Fruit fly (Drosophila melanogaster) whole organism, embryonic: Measurements from ENCODE around the gene nmo.

ENCODE experiments used
- ATbp ChIP-seq: fragments of 200-800 bp; sonication (Bioruptor generic); optimal IDR thresholded peaks from 2 replicates; lab custom pipeline; 2017; ENCODE audit warnings: missing biosample characterization, mild to moderate bottlenecking, missing genetic modification characterization, missing genetic modification reagents
- Ada2b ChIP-seq: fragments of 200-800 bp; sonication (Bioruptor generic); IDR thresholded peaks from 2 replicates; pipeline ENCODE4 v1.3.6; 2022; ENCODE audit warnings: missing biosample characterization, missing genetic modification characterization
- Adf1 ChIP-seq: fragments of 200-800 bp; sonication (Bioruptor generic); IDR thresholded peaks from 2 replicates; pipeline ENCODE4 v1.3.6; 2022; ENCODE audit warnings: missing biosample characterization, missing genetic modification characterization
- Aef1 ChIP-seq: fragments of 200-800 bp; sonication (Bioruptor generic); IDR thresholded peaks from 3 replicates; pipeline ENCODE4 v1.3.6; 2022; ENCODE audit warnings: missing biosample characterization, missing genetic modification characterization
- Bgb ChIP-seq: fragments of 200-800 bp; sonication (Bioruptor generic); IDR thresholded peaks from 2 replicates; pipeline ENCODE4 v1.3.6; 2022; ENCODE audit warnings: missing biosample characterization, missing genetic modification characterization; ENCODE audit not compliant: partially characterized antibody
- CG11247 ChIP-seq: fragments of 200-800 bp; sonication (Bioruptor generic); IDR thresholded peaks from 2 replicates; pipeline ENCODE4 v1.3.6; 2022; ENCODE audit warnings: missing biosample characterization, missing genetic modification characterization
- CG11504 ChIP-seq: fragments of 200-800 bp; sonication (Bioruptor generic); optimal IDR thresholded peaks from 3 replicates; lab custom pipeline; 2019; ENCODE audit warnings: missing biosample characterization, mild to moderate bottlenecking, missing genetic modification characterization, moderate library complexity
- CG12071 ChIP-seq: fragments of 200-800 bp; sonication (Bioruptor generic); optimal IDR thresholded peaks from 3 replicates; lab custom pipeline; 2018; ENCODE audit warnings: missing biosample characterization, mild to moderate bottlenecking, missing genetic modification characterization
- CG12104 ChIP-seq: fragments of 200-800 bp; sonication (Bioruptor generic); optimal IDR thresholded peaks from 3 replicates; lab custom pipeline; 2016; ENCODE audit warnings: missing biosample characterization, missing genetic modification characterization
- CG13123 ChIP-seq: fragments of 200-800 bp; sonication (Bioruptor generic); optimal IDR thresholded peaks from 2 replicates; lab custom pipeline; 2016; ENCODE audit warnings: missing biosample characterization, missing genetic modification characterization
- CG13424 ChIP-seq: fragments of 200-800 bp; sonication (Bioruptor generic); optimal IDR thresholded peaks from 2 replicates; lab custom pipeline; 2019; ENCODE audit warnings: missing biosample characterization, mild to moderate bottlenecking, missing genetic modification characterization, moderate library complexity
- CG1529 ChIP-seq: fragments of 200-800 bp; sonication (Bioruptor generic); optimal IDR thresholded peaks from 3 replicates; lab custom pipeline; 2018; ENCODE audit warnings: missing biosample characterization, missing genetic modification characterization
- CG15696 ChIP-seq: fragments of 200-800 bp; sonication (Bioruptor generic); optimal IDR thresholded peaks from 2 replicates; lab custom pipeline; 2019; ENCODE audit warnings: missing biosample characterization, mild to moderate bottlenecking, missing genetic modification characterization, moderate library complexity
- CG2678 ChIP-seq: fragments of 200-800 bp; sonication (Bioruptor generic); optimal IDR thresholded peaks from 3 replicates; lab custom pipeline; 2019; ENCODE audit warnings: missing biosample characterization, mild to moderate bottlenecking, missing genetic modification characterization, moderate library complexity
- CG2875 ChIP-seq: fragments of 200-800 bp; sonication (Bioruptor generic); optimal IDR thresholded peaks from 2 replicates; lab custom pipeline; 2017; ENCODE audit warnings: missing biosample characterization, mild to moderate bottlenecking, missing genetic modification characterization, missing genetic modification reagents
- CG31441 ChIP-seq: fragments of 200-800 bp; sonication (Bioruptor generic); IDR thresholded peaks from 2 replicates; pipeline ENCODE4 v1.3.6; 2022; ENCODE audit warnings: missing biosample characterization, missing genetic modification characterization
- CG3163 ChIP-seq: fragments of 200-800 bp; sonication (Bioruptor generic); optimal IDR thresholded peaks from 3 replicates; lab custom pipeline; 2016; ENCODE audit warnings: missing biosample characterization, missing genetic modification characterization
- CG32532 ChIP-seq: fragments of 200-800 bp; sonication (Bioruptor generic); IDR thresholded peaks from 2 replicates; pipeline ENCODE4 v1.3.6; 2022; ENCODE audit warnings: missing biosample characterization, missing genetic modification characterization
- CG32772 ChIP-seq: fragments of 200-800 bp; sonication (Bioruptor generic); IDR thresholded peaks from 2 replicates; pipeline ENCODE4 v1.3.6; 2022; ENCODE audit warnings: missing biosample characterization, missing genetic modification characterization
- CG4617 ChIP-seq: fragments of 200-800 bp; sonication (Bioruptor generic); optimal IDR thresholded peaks from 3 replicates; lab custom pipeline; 2016; ENCODE audit warnings: missing biosample characterization, missing genetic modification characterization, borderline replicate concordance
- CG4854 ChIP-seq: fragments of 200-800 bp; sonication (Bioruptor generic); optimal IDR thresholded peaks from 2 replicates; lab custom pipeline; 2016; ENCODE audit warnings: missing biosample characterization, missing genetic modification characterization, inconsistent platforms
- CG5180 ChIP-seq: fragments of 200-800 bp; sonication (Bioruptor generic); optimal IDR thresholded peaks from 3 replicates; lab custom pipeline; 2017; ENCODE audit warnings: missing biosample characterization, missing genetic modification characterization, mild to moderate bottlenecking, moderate library complexity, missing genetic modification reagents
- CG6654 ChIP-seq: fragments of 200-800 bp; sonication (Bioruptor generic); optimal IDR thresholded peaks from 2 replicates; lab custom pipeline; 2017; ENCODE audit warnings: missing biosample characterization, mild to moderate bottlenecking, missing genetic modification characterization
- CG7372 ChIP-seq: fragments of 200-800 bp; sonication (Bioruptor generic); IDR thresholded peaks from 2 replicates; pipeline ENCODE4 v1.3.6; 2022; ENCODE audit warnings: missing biosample characterization, missing genetic modification characterization
- Fer1 ChIP-seq: fragments of 200-800 bp; sonication (Bioruptor generic); optimal IDR thresholded peaks from 2 replicates; lab custom pipeline; 2017; ENCODE audit warnings: missing biosample characterization, mild to moderate bottlenecking, missing genetic modification characterization
- HLHmδ ChIP-seq: fragments of 200-800 bp; sonication (Bioruptor generic); optimal IDR thresholded peaks from 2 replicates; lab custom pipeline; 2018; ENCODE audit warnings: missing biosample characterization, mild to moderate bottlenecking, missing genetic modification characterization, moderate library complexity
- Hand ChIP-seq: fragments of 200-800 bp; sonication (Bioruptor generic); optimal IDR thresholded peaks from 2 replicates; lab custom pipeline; 2017; ENCODE audit warnings: mild to moderate bottlenecking, missing biosample characterization, missing genetic modification reagents, missing genetic modification characterization
- Hr3 ChIP-seq: fragments of 200-800 bp; sonication (Bioruptor generic); optimal IDR thresholded peaks from 3 replicates; lab custom pipeline; 2016; ENCODE audit warnings: missing biosample characterization, missing genetic modification characterization
- Kr ChIP-seq: fragments of 200-800 bp; sonication (Bioruptor generic); optimal IDR thresholded peaks from 2 replicates; lab custom pipeline; 2017; ENCODE audit warnings: missing biosample characterization, mild to moderate bottlenecking, missing genetic modification characterization
- MTF-1 ChIP-seq: fragments of 200-800 bp; sonication (Bioruptor generic); optimal IDR thresholded peaks from 2 replicates; lab custom pipeline; 2018; ENCODE audit warnings: missing biosample characterization, mild to moderate bottlenecking, missing genetic modification characterization, borderline replicate concordance
- Meics ChIP-seq: fragments of 200-800 bp; sonication (Bioruptor generic); optimal IDR thresholded peaks from 2 replicates; lab custom pipeline; 2017; ENCODE audit warnings: missing biosample characterization, mild to moderate bottlenecking, missing genetic modification characterization
- Nf-YA ChIP-seq: fragments of 200-800 bp; sonication (Bioruptor generic); IDR thresholded peaks from 2 replicates; pipeline ENCODE4 v1.3.6; 2022; ENCODE audit warnings: missing biosample characterization, missing genetic modification characterization
- Six4 ChIP-seq: fragments of 200-800 bp; sonication (Bioruptor generic); optimal IDR thresholded peaks from 2 replicates; lab custom pipeline; 2016; ENCODE audit warnings: missing biosample characterization, missing genetic modification characterization
- ato ChIP-seq: fragments of 200-800 bp; sonication (Bioruptor generic); IDR thresholded peaks from 2 replicates; pipeline ENCODE4 v1.3.6; 2022; ENCODE audit warnings: missing biosample characterization, missing genetic modification characterization; ENCODE audit not compliant: partially characterized antibody
- caup ChIP-seq: fragments of 200-800 bp; sonication (Bioruptor generic); optimal IDR thresholded peaks from 3 replicates; lab custom pipeline; 2017; ENCODE audit warnings: missing biosample characterization, mild to moderate bottlenecking, missing genetic modification characterization, moderate library complexity; ENCODE audit not compliant: severe bottlenecking
- crc ChIP-seq: fragments of 200-800 bp; sonication (Bioruptor generic); optimal IDR thresholded peaks from 2 replicates; lab custom pipeline; 2016; ENCODE audit warnings: missing biosample characterization, missing genetic modification characterization
- fd3F ChIP-seq: fragments of 200-800 bp; sonication (Bioruptor generic); optimal IDR thresholded peaks from 2 replicates; lab custom pipeline; 2018; ENCODE audit warnings: missing biosample characterization, mild to moderate bottlenecking, missing genetic modification characterization, moderate library complexity
- h ChIP-seq: fragments of >200 bp; optimal IDR thresholded peaks from 2 replicates; lab custom pipeline; 2017
- lilli ChIP-seq: fragments of 200-800 bp; sonication (Bioruptor generic); optimal IDR thresholded peaks from 3 replicates; lab custom pipeline; 2016; ENCODE audit warnings: missing biosample characterization, missing genetic modification characterization
- otp ChIP-seq: fragments of 200-800 bp; sonication (Bioruptor generic); IDR thresholded peaks from 3 replicates; pipeline ENCODE4, ENCODE4 v1.3.6; 2022; ENCODE audit warnings: missing biosample characterization, missing genetic modification characterization
- pb ChIP-seq: fragments of 200-800 bp; sonication (Bioruptor generic); optimal IDR thresholded peaks from 3 replicates; lab custom pipeline; 2016; ENCODE audit warnings: missing biosample characterization, missing genetic modification characterization
- phol ChIP-seq: fragments of 200-800 bp; sonication (Bioruptor generic); optimal IDR thresholded peaks from 3 replicates; lab custom pipeline; 2018; ENCODE audit warnings: missing biosample characterization, mild to moderate bottlenecking, missing genetic modification characterization, moderate library complexity
- pita ChIP-seq: fragments of 200-800 bp; sonication (Bioruptor generic); optimal IDR thresholded peaks from 2 replicates; lab custom pipeline; 2017; ENCODE audit warnings: missing biosample characterization, mild to moderate bottlenecking, missing genetic modification characterization
- salm ChIP-seq: fragments of 200-800 bp; sonication (Bioruptor generic); optimal IDR thresholded peaks from 2 replicates; lab custom pipeline; 2018; ENCODE audit warnings: missing biosample characterization, mild to moderate bottlenecking, missing genetic modification characterization
- scrt ChIP-seq: fragments of 200-800 bp; sonication (Bioruptor generic); optimal IDR thresholded peaks from 2 replicates; lab custom pipeline; 2018; ENCODE audit warnings: missing biosample characterization, mild to moderate bottlenecking, missing genetic modification characterization, moderate library complexity
- sens ChIP-seq: fragments of 200-800 bp; sonication (Bioruptor generic); peaks from one replicate; lab custom pipeline; 2016; ENCODE audit warnings: missing biosample characterization, missing genetic modification characterization
- seq ChIP-seq: fragments of 200-800 bp; sonication (Bioruptor generic); IDR thresholded peaks from 2 replicates; pipeline ENCODE4 v1.3.6; 2022; ENCODE audit warnings: missing biosample characterization, missing genetic modification characterization
- sr ChIP-seq: fragments of 200-800 bp; sonication (Bioruptor generic); IDR thresholded peaks from 3 replicates; pipeline ENCODE4 v1.3.6; 2022; ENCODE audit warnings: missing biosample characterization, missing genetic modification characterization
- toy ChIP-seq: fragments of 200-800 bp; sonication (Bioruptor generic); IDR thresholded peaks from 2 replicates; pipeline ENCODE4 v1.3.6; 2022; ENCODE audit warnings: missing biosample characterization, missing genetic modification characterization
- unpg ChIP-seq: fragments of 200-800 bp; sonication (Bioruptor generic); optimal IDR thresholded peaks from 3 replicates; lab custom pipeline; 2018; ENCODE audit warnings: missing biosample characterization, mild to moderate bottlenecking, missing genetic modification characterization, moderate library complexity
- wek ChIP-seq: fragments of 200-800 bp; sonication (Bioruptor generic); optimal IDR thresholded peaks from 3 replicates; lab custom pipeline; 2018; ENCODE audit warnings: missing biosample characterization, mild to moderate bottlenecking, missing genetic modification characterization, moderate library complexity
- zen ChIP-seq: fragments of 200-800 bp; sonication (Bioruptor generic); optimal IDR thresholded peaks from 3 replicates; lab custom pipeline; 2018; ENCODE audit warnings: missing biosample characterization, mild to moderate bottlenecking, missing genetic modification characterization, moderate library complexity

The nmo gene

DNA sequence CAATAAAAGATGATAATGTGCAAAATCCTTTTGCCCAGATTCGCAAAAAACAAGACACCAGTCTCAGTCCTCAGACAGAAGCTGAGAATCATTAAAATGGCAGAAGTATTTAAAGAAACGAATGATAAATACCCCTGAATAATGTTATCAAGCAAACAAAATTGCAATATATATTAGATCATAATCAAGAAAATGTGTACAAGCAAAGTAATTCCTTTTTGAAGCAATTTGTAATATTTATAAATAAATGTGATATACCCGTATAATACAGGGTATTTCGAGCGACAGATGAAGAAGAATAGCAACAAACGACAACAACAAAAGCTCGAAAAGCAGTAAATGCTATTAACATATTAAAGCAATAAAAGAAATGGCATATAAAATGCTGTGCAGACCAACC lies 20.8 kb upstream of the nmo start (continued):
- no peak for TF ChIP-seq CG15696 (tag; lab: Kevin White, UChicago)
- TF ChIP-seq Hr3 (GFP tag; lab: Kevin White, UChicago): no peak
- peak; percentile 33 for TF ChIP-seq phol
- no peak for TF ChIP-seq Aef1 (GFP tag; lab: Robert Waterston, UW)
- TF ChIP-seq Six4 (GFP tag; lab: Kevin White, UChicago): no peak
- TF ChIP-seq Fer1 (GFP tag; lab: Kevin White, UChicago): no peak
- TF ChIP-seq CG11504: peak; percentile 29
- no peak for TF ChIP-seq sr (GFP tag; lab: Robert Waterston, UW)
- no peak for TF ChIP-seq lilli (GFP tag; lab: Kevin White, UChicago)
- no peak for TF ChIP-seq CG13123 (GFP tag; lab: Kevin White, UChicago)
- no peak for TF ChIP-seq CG6654
- TF ChIP-seq otp: no peak
- no peak for TF ChIP-seq ato (GFP tag; lab: Robert Waterston, UW)
- no peak for TF ChIP-seq toy
- TF ChIP-seq CG31441 (GFP tag; lab: Robert Waterston, UW): no peak
- no peak for TF ChIP-seq Meics (GFP tag; lab: Kevin White, UChicago)
- TF ChIP-seq CG12071 (GFP tag; lab: Kevin White, UChicago): no peak
- no peak for TF ChIP-seq wek (GFP tag; lab: Kevin White, UChicago)
- TF ChIP-seq Kr: no peak
- no peak for TF ChIP-seq crc (GFP tag; lab: Kevin White, UChicago)
- TF ChIP-seq Hand (GFP tag; lab: Kevin White, UChicago): no peak
- TF ChIP-seq fd3F (GFP tag; lab: Kevin White, UChicago): no peak
- peak; percentile 8 for TF ChIP-seq CG13424 (tag; lab: Kevin White, UChicago)
- TF ChIP-seq CG11247 (GFP tag; lab: Robert Waterston, UW): no peak
- TF ChIP-seq CG3163: no peak
- TF ChIP-seq CG7372: no peak
- no peak for TF ChIP-seq CG4854 (GFP tag; lab: Kevin White, UChicago)
- TF ChIP-seq CG32532 (GFP tag; lab: Robert Waterston, UW): no peak
- 0 out of 2 replicates have a peak, but pooled peaks have one; percentile 28 for TF ChIP-seq Ada2b (GFP tag; lab: Robert Waterston, UW)
- no peak for TF ChIP-seq h
- no peak for TF ChIP-seq pb (GFP tag; lab: Kevin White, UChicago)
- no peak for TF ChIP-seq MTF-1 (GFP tag; lab: Kevin White, UChicago)
- peak; percentile 78 for TF ChIP-seq sens (GFP tag; lab: Kevin White, UChicago)
- no peak for TF ChIP-seq CG12104 (GFP tag; lab: Kevin White, UChicago)
- TF ChIP-seq ATbp: no peak
- TF ChIP-seq CG1529 (GFP tag; lab: Kevin White, UChicago): no peak
- TF ChIP-seq caup: no peak
- TF ChIP-seq Nf-YA: no peak
- TF ChIP-seq HLHmδ: no peak
- no peak for TF ChIP-seq Bgb (GFP tag; lab: Robert Waterston, UW)
- peak; percentile 22 for TF ChIP-seq unpg (GFP tag; lab: Kevin White, UChicago)
- TF ChIP-seq CG4617: no peak
- TF ChIP-seq CG5180: no peak
- no peak for TF ChIP-seq CG2875
- peak; percentile 33 for TF ChIP-seq CG2678 (tag; lab: Kevin White, UChicago)
- TF ChIP-seq Adf1 (GFP tag; lab: Robert Waterston, UW): no peak
- TF ChIP-seq seq (GFP tag; lab: Robert Waterston, UW): no peak
- TF ChIP-seq pita: no peak
- TF ChIP-seq salm: no peak
- no peak for TF ChIP-seq scrt (GFP tag; lab: Kevin White, UChicago)
- TF ChIP-seq zen: peak; percentile 32
- TF ChIP-seq CG32772 (GFP tag; lab: Robert Waterston, UW): no peak
